Worm (Caenorhabditis elegans) whole organism, young adult: ENCODE results near the gene EEED8.4.

Source experiments
- T07F8.4 ChIP-seq: sonication (generic microtip); optimal IDR thresholded peaks from 2 replicates; lab custom pipeline; 2016; ENCODE audit warnings: mild to moderate bottlenecking, missing genetic modification characterization, moderate library complexity, missing compliant biosample characterization
- ama-1 ChIP-seq, 3 experiments: fragments of 150-350 bp in 1 of 3; sonication (generic microtip) in 2 of 3; optimal IDR thresholded peaks; 2 replicates each; lab custom pipeline; 2014 to 2018; ENCODE audit warnings: missing biosample characterization in 2 of 3, missing genetic modification characterization in 2 of 3, missing genetic modification reagents in 2 of 3
- let-607 ChIP-seq, 2 experiments: fragments of 200-800 bp in 1 of 2; sonication (Bioruptor generic) in 1 of 2; sonication (generic microtip) in 1 of 2; optimal IDR thresholded peaks; 2 replicates each; lab custom pipeline; 2016 to 2018; ENCODE audit warnings: mild to moderate bottlenecking in 2 of 2, missing compliant biosample characterization in 2 of 2, missing genetic modification characterization in 2 of 2, moderate library complexity in 2 of 2, missing genotype in 1 of 2
- sea-2 ChIP-seq: fragments of 200-800 bp; sonication (Bioruptor generic); IDR thresholded peaks from 2 replicates; pipeline ENCODE4 v1.3.6; 2022; ENCODE audit warnings: missing genetic modification characterization, missing compliant biosample characterization
- snpc-4 ChIP-seq, 5 experiments: fragments of 150-350 bp in 1 of 5; sonication (generic microtip) in 4 of 5; optimal IDR thresholded peaks; 2 replicates each; lab custom pipeline; 2014 to 2018; ENCODE audit warnings: missing genetic modification characterization in 5 of 5, missing biosample characterization in 3 of 5, antibody characterized with exemption in 2 of 5, mild to moderate bottlenecking in 2 of 5, missing compliant biosample characterization in 2 of 5, missing genotype in 2 of 5, moderate library complexity in 2 of 5, missing genetic modification reagents in 1 of 5
- unc-62 ChIP-seq: fragments of 150-350 bp; optimal IDR thresholded peaks from 2 replicates; lab custom pipeline; 2014; ENCODE audit warnings: missing biosample characterization, missing genetic modification reagents, missing genetic modification characterization
- zim-3 ChIP-seq: sonication (generic microtip); optimal IDR thresholded peaks from 2 replicates; lab custom pipeline; 2017; ENCODE audit warnings: mild to moderate bottlenecking, missing genetic modification characterization, moderate library complexity, missing compliant biosample characterization

DNA sequence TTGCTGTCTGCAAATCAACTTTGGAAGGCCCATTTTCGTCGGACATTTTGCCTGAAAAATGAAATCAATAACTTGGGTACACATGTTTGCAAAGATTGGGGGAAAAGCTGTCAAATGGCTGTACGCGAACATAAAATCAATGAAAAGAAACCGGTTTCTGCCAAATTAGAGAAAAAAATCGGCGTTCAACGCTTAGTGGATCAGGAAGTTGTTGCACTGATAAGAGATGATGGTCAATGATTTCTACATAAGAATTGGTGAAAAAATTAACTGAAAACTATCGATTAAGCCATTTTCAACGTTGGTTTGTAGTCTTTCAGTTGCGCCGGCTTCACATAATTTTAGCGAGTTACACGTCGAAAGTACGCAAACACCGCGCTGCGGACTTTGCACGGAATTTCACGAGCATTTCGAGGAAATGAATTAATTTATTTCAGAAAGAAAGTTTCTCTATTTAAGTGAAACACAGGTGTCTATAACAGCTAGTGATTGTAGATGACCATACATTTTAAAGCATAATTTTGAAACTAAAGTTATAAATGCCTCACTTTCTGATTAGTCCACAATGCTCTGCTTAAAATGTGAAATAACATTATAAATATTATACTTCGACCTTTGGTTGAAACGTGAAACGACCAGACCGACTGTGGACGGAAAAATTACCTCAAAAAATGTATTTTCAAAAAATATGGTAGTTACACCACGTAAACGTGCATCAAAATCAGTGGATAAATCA is 20.6 kb downstream of the EEED8.4 start, which contains the start of the genes F07F6.4 and F07F6.2:
- TF ChIP-seq zim-3 (tag; lab: Kevin White, UChicago) (no peak), sea-2 (GFP tag; lab: Robert Waterston, UW) (no peak), unc-62 (GFP tag; lab: Kevin White, UChicago) (no peak), ama-1 (optimal IDR thresholded peaks at IDR 0.05; lab: Kevin White, UChicago) (no peak), ama-1 (GFP tag; optimal IDR thresholded peaks at IDR 0.05; lab: Kevin White, UChicago) (no peak), T07F8.4 (tag; lab: Kevin White, UChicago) (no peak), snpc-4 (GFP tag; optimal IDR thresholded peaks at IDR 0.05; lab: Kevin White, UChicago) (no peak), snpc-4 (tag; optimal IDR thresholded peaks at IDR 0.05; lab: Kevin White, UChicago) (no peak), let-607 (tag; optimal IDR thresholded peaks at IDR 0.05; lab: Kevin White, UChicago) (peak; percentile 89 to 94)
